Fruit fly (Drosophila melanogaster) Kc167 (cell line): ENCODE measurements around the gene odd.

Source experiments
- insv ChIP-seq: fragments of >200 bp; optimal IDR thresholded peaks from 3 replicates; lab custom pipeline; 2018; ENCODE audit warnings: missing external identifiers
- psq ChIP-seq: fragments of >200 bp; optimal IDR thresholded peaks from 2 replicates; lab custom pipeline; 2017; ENCODE audit warnings: missing external identifiers
- ttk ChIP-seq: sonication (Bioruptor generic); optimal IDR thresholded peaks from 2 replicates; lab custom pipeline; 2017; ENCODE audit warnings: missing external identifiers

- TF ChIP-seq ttk (no peak), insv (lab: Kevin White, UChicago) (no peak), psq (lab: Kevin White, UChicago) (no peak)
Measured at dm6 chr2L:3639924-3640323, 33.4 kb upstream of the odd start.
